Fruit fly (Drosophila melanogaster): ENCODE results near the gene Ptp61F.

The Ptp61F gene

dm6 chr3L:1457998-1458728 is 16.9 kb downstream of the Ptp61F start (continued):
- TF ChIP-seq CG15336 (GFP tag; IDR thresholded peaks at IDR 0.05) (no peak), cyc (GFP tag; optimal IDR thresholded peaks at IDR 0.05) (peak; percentile 75), salr (GFP tag; optimal IDR thresholded peaks at IDR 0.05) (no peak), CG10669 (GFP tag; optimal IDR thresholded peaks at IDR 0.05) (no peak), Gug (GFP tag; IDR thresholded peaks at IDR 0.05) (no peak), CG6276 (GFP tag; optimal IDR thresholded peaks at IDR 0.05) (no peak), topi (GFP tag; optimal IDR thresholded peaks at IDR 0.05) (peak; percentile 64), CG1621 (tag; optimal IDR thresholded peaks at IDR 0.05) (no peak), Ets96B (tag; optimal IDR thresholded peaks at IDR 0.05) (no peak)

dm6 chr3L:1457281-1457680 is 17.8 kb downstream of the Ptp61F start:
- TF ChIP-seq CG8319 (GFP tag; optimal IDR thresholded peaks at IDR 0.05) = peak; percentile 12
- peak; percentile 77 for TF ChIP-seq Met (GFP tag; optimal IDR thresholded peaks at IDR 0.05)
- TF ChIP-seq acj6 (GFP tag; optimal IDR thresholded peaks at IDR 0.05) = peak; percentile 32
- TF ChIP-seq Hr4 (GFP tag; optimal IDR thresholded peaks at IDR 0.05) = no peak
- no peak for TF ChIP-seq CG9139 (GFP tag; optimal IDR thresholded peaks at IDR 0.05)
- TF ChIP-seq CG15336 (GFP tag; IDR thresholded peaks at IDR 0.05) = no peak
- TF ChIP-seq fd59A (GFP tag; optimal IDR thresholded peaks at IDR 0.05) = no peak
- no peak for TF ChIP-seq dac (GFP tag; optimal IDR thresholded peaks at IDR 0.05)
- no peak for TF ChIP-seq CG8119 (GFP tag; IDR thresholded peaks at IDR 0.05)
- TF ChIP-seq svp (GFP tag) = peak; percentile 88
- TF ChIP-seq salr (GFP tag; optimal IDR thresholded peaks at IDR 0.05) = no peak
- TF ChIP-seq Smox (GFP tag; optimal IDR thresholded peaks at IDR 0.05) = peak; percentile 69
- no peak for TF ChIP-seq CG6808 (GFP tag; optimal IDR thresholded peaks at IDR 0.05)
- TF ChIP-seq dsx (GFP tag; optimal IDR thresholded peaks at IDR 0.05; ENCODE audit: poor library complexity, severe bottlenecking) = no peak
- peak; percentile 59 for TF ChIP-seq topi (GFP tag; optimal IDR thresholded peaks at IDR 0.05)
- no peak for TF ChIP-seq CG10669 (GFP tag; optimal IDR thresholded peaks at IDR 0.05)
- TF ChIP-seq Hr39 (GFP tag; optimal IDR thresholded peaks at IDR 0.05) = peak; percentile 75
- peak; percentile 77 for TF ChIP-seq esn (GFP tag; optimal IDR thresholded peaks at IDR 0.05)
- peak; percentile 89 for TF ChIP-seq Eip78C (GFP tag)
- peak; percentile 46 for TF ChIP-seq Sox102F (GFP tag; optimal IDR thresholded peaks at IDR 0.05)
- TF ChIP-seq CG16779 (tag; optimal IDR thresholded peaks at IDR 0.05) = no peak
- no peak for TF ChIP-seq CG4318 (GFP tag; optimal IDR thresholded peaks at IDR 0.05)
- TF ChIP-seq CG31627 (GFP tag; optimal IDR thresholded peaks at IDR 0.05) = peak; percentile 68
- TF ChIP-seq CG6276 (GFP tag; optimal IDR thresholded peaks at IDR 0.05) = no peak
- TF ChIP-seq lz (GFP tag; optimal IDR thresholded peaks at IDR 0.05) = peak; percentile 65
- TF ChIP-seq OdsH (GFP tag; optimal IDR thresholded peaks at IDR 0.05) = peak; percentile 32
- TF ChIP-seq CG6854 (GFP tag; optimal IDR thresholded peaks at IDR 0.05) = no peak
- no peak for TF ChIP-seq Blimp-1 (GFP tag; optimal IDR thresholded peaks at IDR 0.05)
- TF ChIP-seq fd85E (GFP tag; optimal IDR thresholded peaks at IDR 0.05) = no peak
- TF ChIP-seq Sox14 (GFP tag; optimal IDR thresholded peaks at IDR 0.05) = peak; percentile 54
- no peak for TF ChIP-seq CG11762 (GFP tag; optimal IDR thresholded peaks at IDR 0.05; ENCODE audit: insufficient read depth)
- no peak for TF ChIP-seq CG11294 (GFP tag; IDR thresholded peaks at IDR 0.05)
- TF ChIP-seq Hr38 (GFP tag; optimal IDR thresholded peaks at IDR 0.05) = no peak
- TF ChIP-seq Ets96B (tag; optimal IDR thresholded peaks at IDR 0.05) = no peak
- TF ChIP-seq CG10631 (GFP tag; optimal IDR thresholded peaks at IDR 0.05) = peak; percentile 33
- no peak for TF ChIP-seq achi (GFP tag; optimal IDR thresholded peaks at IDR 0.05)
- TF ChIP-seq CG3032 (tag; optimal IDR thresholded peaks at IDR 0.05) = no peak
- TF ChIP-seq cyc (GFP tag; optimal IDR thresholded peaks at IDR 0.05) = peak; percentile 41
- peak; percentile 18 for TF ChIP-seq vri (GFP tag; optimal IDR thresholded peaks at IDR 0.05)
- peak; percentile 20 for TF ChIP-seq CG3919 (GFP tag; optimal IDR thresholded peaks at IDR 0.05)
- peak; percentile 51 for TF ChIP-seq Ets21C (GFP tag; optimal IDR thresholded peaks at IDR 0.05)
- peak; percentile 54 for TF ChIP-seq pdm3 (GFP tag; optimal IDR thresholded peaks at IDR 0.05)
- no peak for TF ChIP-seq spab (GFP tag; optimal IDR thresholded peaks at IDR 0.05)
- TF ChIP-seq ss (GFP tag; optimal IDR thresholded peaks at IDR 0.05) = peak in 1 of 2 experiments; percentile 35
- TF ChIP-seq CG6792 (GFP tag; optimal IDR thresholded peaks at IDR 0.05) = peak; percentile 62
- TF ChIP-seq net (GFP tag; optimal IDR thresholded peaks at IDR 0.05) = peak; percentile 41
